Worm (Caenorhabditis elegans): Measurements from ENCODE around the gene F28C10.1.

DNA sequence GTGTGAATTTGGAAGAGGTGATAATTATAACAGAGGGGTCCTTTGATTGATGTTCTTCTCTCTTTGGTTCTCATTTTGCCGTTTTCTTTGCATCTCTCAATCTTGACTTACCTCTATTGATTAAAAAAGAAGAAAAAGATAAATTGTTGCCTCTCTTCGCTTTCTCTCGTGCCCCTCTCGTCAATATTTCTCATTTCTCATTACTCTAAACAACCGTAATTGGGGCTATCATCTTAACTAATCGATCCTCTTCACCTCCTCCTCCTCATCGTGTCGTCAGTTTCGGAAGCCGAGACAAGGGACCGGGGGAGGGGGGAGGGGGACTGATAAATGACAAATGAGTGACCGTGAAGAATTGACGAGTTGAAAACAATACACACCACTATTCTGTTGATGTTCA, 44.3 kb upstream of the F28C10.1 start:
- TF ChIP-seq ceh-43 (GFP tag; optimal IDR thresholded peaks at IDR 0.05), result no peak
- peak; percentile 2 for TF ChIP-seq unc-62 (GFP tag; optimal IDR thresholded peaks at IDR 0.05)
- no peak for TF ChIP-seq ztf-11 (tag; optimal IDR thresholded peaks at IDR 0.05)
- no peak for TF ChIP-seq snpc-4 (tag; optimal IDR thresholded peaks at IDR 0.05)
- TF ChIP-seq nhr-237 (tag; optimal IDR thresholded peaks at IDR 0.05), result no peak
- TF ChIP-seq bed-3 (GFP tag; optimal IDR thresholded peaks at IDR 0.05), result no peak
- TF ChIP-seq nhr-12 (tag; optimal IDR thresholded peaks at IDR 0.05), result no peak
- TF ChIP-seq mep-1 (tag; optimal IDR thresholded peaks at IDR 0.05), result no peak
- no peak for TF ChIP-seq lsy-2 (tag; optimal IDR thresholded peaks at IDR 0.05)
- TF ChIP-seq elt-3 (tag; optimal IDR thresholded peaks at IDR 0.05), result no peak

Measured in whole organism, mixed stage, embryonic.